Fruit fly (Drosophila melanogaster): ENCODE measurements around the gene CG4229.

CG4229 gene

dm6 chr3L:16584074-16584578, 27.5 kb downstream of the CG4229 start, which contains the start of gene UQCR-C2 (continued):
- TF ChIP-seq Side (GFP tag; optimal IDR thresholded peaks at IDR 0.05) (peak; percentile 1), sug (tag; optimal IDR thresholded peaks at IDR 0.05) (peak; percentile 49), Optix (GFP tag; IDR thresholded peaks at IDR 0.05) (no peak), CG14441 (GFP tag; IDR thresholded peaks at IDR 0.05) (no peak), CG13894 (tag; optimal IDR thresholded peaks at IDR 0.05) (peak; percentile 54), CG7556 (GFP tag; optimal IDR thresholded peaks at IDR 0.05) (no peak), CG10147 (GFP tag; optimal IDR thresholded peaks at IDR 0.05) (peak; percentile 19), CG9797 (GFP tag; optimal IDR thresholded peaks at IDR 0.05) (peak; percentile 91), Med (GFP tag) (peak; percentile 84), phol (tag; optimal IDR thresholded peaks at IDR 0.05) (peak; percentile 46), gfzf (GFP tag; optimal IDR thresholded peaks at IDR 0.05) (peak; percentile 98), bigmax (GFP tag; optimal IDR thresholded peaks at IDR 0.05) (peak; percentile 86), so (GFP tag; IDR thresholded peaks at IDR 0.05) (no peak), CG34376 (GFP tag; optimal IDR thresholded peaks at IDR 0.05) (peak; percentile 44), her (GFP tag; optimal IDR thresholded peaks at IDR 0.05) (peak; percentile 52), Taf1 (GFP tag; IDR thresholded peaks at IDR 0.05) (no peak), CG15514 (GFP tag; optimal IDR thresholded peaks at IDR 0.05) (peak; percentile 76), CG13424 (tag; optimal IDR thresholded peaks at IDR 0.05) (peak; percentile 14), CG30020 (tag; optimal IDR thresholded peaks at IDR 0.05) (peak; percentile 47), tll (GFP tag; optimal IDR thresholded peaks at IDR 0.05) (peak in 1 of 2 experiments; percentile 51), ap (GFP tag; IDR thresholded peaks at IDR 0.05) (no peak), E2f2 (GFP tag; IDR thresholded peaks at IDR 0.05) (peak; percentile 63), nmo (GFP tag; optimal IDR thresholded peaks at IDR 0.05) (peak; percentile 42), ase (GFP tag; IDR thresholded peaks at IDR 0.05) (no peak), trem (tag; optimal IDR thresholded peaks at IDR 0.05) (peak; percentile 70), CG32532 (GFP tag; IDR thresholded peaks at IDR 0.05) (peak; percentile 16; the same call in 1 of the 2 replicates), crp (GFP tag; optimal IDR thresholded peaks at IDR 0.05) (peak in 1 of 2 experiments; percentile 83), Fer1 (GFP tag; optimal IDR thresholded peaks at IDR 0.05) (peak; percentile 42), sqz (GFP tag; optimal IDR thresholded peaks at IDR 0.05) (no peak), sna (GFP tag; IDR thresholded peaks at IDR 0.05; ENCODE audit: partially characterized antibody) (peak; percentile 44; the same call in 1 of the 2 replicates), NfI (GFP tag; optimal IDR thresholded peaks at IDR 0.05) (peak; percentile 8), CG2678 (tag; optimal IDR thresholded peaks at IDR 0.05) (peak; percentile 17), CG2116 (GFP tag; optimal IDR thresholded peaks at IDR 0.05) (peak; percentile 44), HmgZ (tag; optimal IDR thresholded peaks at IDR 0.05) (peak; percentile 75), CoRest (tag; optimal IDR thresholded peaks at IDR 0.05) (peak; percentile 40), CG2120 (GFP tag; optimal IDR thresholded peaks at IDR 0.05) (peak; percentile 28), CG14710 (tag; optimal IDR thresholded peaks at IDR 0.05) (peak; percentile 58), HLHmδ (GFP tag; optimal IDR thresholded peaks at IDR 0.05) (no peak), CG12104 (GFP tag; optimal IDR thresholded peaks at IDR 0.05) (no peak), Max (GFP tag; optimal IDR thresholded peaks at IDR 0.05) (peak; percentile 9), Doc3 (GFP tag; IDR thresholded peaks at IDR 0.05; ENCODE audit: partially characterized antibody) (peak; percentile 33; the same call in 1 of the 3 replicates), CG18011 (GFP tag; optimal IDR thresholded peaks at IDR 0.05) (no peak), CG13775 (GFP tag; optimal IDR thresholded peaks at IDR 0.05) (no peak), CG30403 (GFP tag; optimal IDR thresholded peaks at IDR 0.05) (peak; percentile 8), shn (GFP tag; optimal IDR thresholded peaks at IDR 0.05) (no peak), CG4617 (GFP tag; optimal IDR thresholded peaks at IDR 0.05; ENCODE audit: borderline replicate concordance) (peak; percentile 89), lilli (GFP tag; optimal IDR thresholded peaks at IDR 0.05) (peak; percentile 19), CG8290 (GFP tag; optimal IDR thresholded peaks at IDR 0.05) (peak; percentile 44), CG8290 (tag; optimal IDR thresholded peaks at IDR 0.05) (peak in 1 of 2 experiments; percentile 61)
